Fruit fly (Drosophila melanogaster) whole organism, embryonic: Measurements from ENCODE around the gene Ugt316A1.
A peak's percentile ranks its signal among the peaks of the same experiment; 100 is the strongest.

ENCODE experiments used
- CG10366 ChIP-seq: fragments of 200-800 bp; sonication (Bioruptor generic); IDR thresholded peaks from 2 replicates; pipeline ENCODE4 v1.3.6; 2022; ENCODE audit warnings: missing biosample characterization, missing genetic modification characterization
- CG10543 ChIP-seq: fragments of 200-800 bp; sonication (Bioruptor generic); optimal IDR thresholded peaks from 3 replicates; lab custom pipeline; 2017; ENCODE audit warnings: missing biosample characterization, mild to moderate bottlenecking, missing genetic modification characterization, moderate library complexity
- CG11247 ChIP-seq: fragments of 200-800 bp; sonication (Bioruptor generic); IDR thresholded peaks from 2 replicates; pipeline ENCODE4 v1.3.6; 2022; ENCODE audit warnings: missing biosample characterization, missing genetic modification characterization
- CG11398 ChIP-seq: fragments of 200-800 bp; sonication (Bioruptor generic); optimal IDR thresholded peaks from 2 replicates; lab custom pipeline; 2016; ENCODE audit warnings: missing biosample characterization, missing genetic modification characterization
- CG15601 ChIP-seq: fragments of 200-800 bp; sonication (Bioruptor generic); optimal IDR thresholded peaks from 3 replicates; lab custom pipeline; 2019; ENCODE audit warnings: missing biosample characterization, mild to moderate bottlenecking, missing genetic modification characterization, moderate library complexity
- CG17359 ChIP-seq: fragments of 200-800 bp; sonication (Bioruptor generic); optimal IDR thresholded peaks from 3 replicates; lab custom pipeline; 2018; ENCODE audit warnings: missing biosample characterization, mild to moderate bottlenecking, missing genetic modification characterization, moderate library complexity
- CG18599 ChIP-seq: fragments of 200-800 bp; sonication (Bioruptor generic); optimal IDR thresholded peaks from 3 replicates; lab custom pipeline; 2017; ENCODE audit warnings: missing biosample characterization, missing genetic modification characterization, mild to moderate bottlenecking, moderate library complexity, missing genetic modification reagents
- CG31365 ChIP-seq: fragments of 200-800 bp; sonication (Bioruptor generic); optimal IDR thresholded peaks from 2 replicates; lab custom pipeline; 2018; ENCODE audit warnings: missing biosample characterization, mild to moderate bottlenecking, missing genetic modification characterization
- CG34422 ChIP-seq: fragments of 200-800 bp; sonication (Bioruptor generic); IDR thresholded peaks from 3 replicates; pipeline ENCODE4 v1.3.6; 2022; ENCODE audit warnings: missing biosample characterization, missing genetic modification characterization
- CG4360 ChIP-seq: fragments of 200-800 bp; sonication (Bioruptor generic); IDR thresholded peaks from 2 replicates; pipeline ENCODE4 v1.3.6; 2022; ENCODE audit warnings: missing biosample characterization, missing genetic modification characterization
- CG4424 ChIP-seq: fragments of 200-800 bp; sonication (Bioruptor generic); optimal IDR thresholded peaks from 3 replicates; lab custom pipeline; 2016; ENCODE audit warnings: missing biosample characterization, missing genetic modification characterization
- CG7963 ChIP-seq: fragments of 200-800 bp; sonication (Bioruptor generic); IDR thresholded peaks from 3 replicates; pipeline ENCODE4 v1.3.6; 2022; ENCODE audit warnings: missing biosample characterization, missing genetic modification characterization; ENCODE audit not compliant: partially characterized antibody
- CG8478 ChIP-seq: fragments of >200 bp; optimal IDR thresholded peaks from 2 replicates; lab custom pipeline; 2018
- CG9215 ChIP-seq: fragments of 200-800 bp; sonication (Bioruptor generic); IDR thresholded peaks from 2 replicates; pipeline ENCODE4 v1.3.6; 2022; ENCODE audit warnings: missing biosample characterization, missing genetic modification characterization
- CG9437 ChIP-seq: fragments of 200-800 bp; sonication (Bioruptor generic); optimal IDR thresholded peaks from 2 replicates; lab custom pipeline; 2018; ENCODE audit warnings: missing biosample characterization, mild to moderate bottlenecking, missing genetic modification characterization
- Deaf1 ChIP-seq: fragments of 200-800 bp; optimal IDR thresholded peaks from 3 replicates; lab custom pipeline; 2019; ENCODE audit warnings: missing biosample characterization, mild to moderate bottlenecking, missing genetic modification characterization, moderate library complexity
- Nf-YA ChIP-seq: fragments of 200-800 bp; sonication (Bioruptor generic); IDR thresholded peaks from 2 replicates; pipeline ENCODE4 v1.3.6; 2022; ENCODE audit warnings: missing biosample characterization, missing genetic modification characterization
- Pdp1 ChIP-seq, 2 experiments: fragments of 200-800 bp; sonication (Bioruptor generic); optimal IDR thresholded peaks; 3 replicates each; lab custom pipeline; 2016; ENCODE audit warnings: missing biosample characterization in 2 of 2, missing genetic modification characterization in 2 of 2, mild to moderate bottlenecking in 1 of 2, moderate library complexity in 1 of 2
- Xrp1 ChIP-seq: fragments of 200-800 bp; sonication (Bioruptor generic); IDR thresholded peaks from 2 replicates; pipeline ENCODE4 v1.3.6; 2022; ENCODE audit warnings: missing biosample characterization, missing genetic modification characterization
- caup ChIP-seq: fragments of 200-800 bp; sonication (Bioruptor generic); optimal IDR thresholded peaks from 3 replicates; lab custom pipeline; 2017; ENCODE audit warnings: missing biosample characterization, mild to moderate bottlenecking, missing genetic modification characterization, moderate library complexity; ENCODE audit not compliant: severe bottlenecking
- croc ChIP-seq: fragments of 200-800 bp; sonication (Bioruptor generic); conservative IDR thresholded peaks from 3 replicates; pipeline ENCODE4 v1.3.6; 2022; ENCODE audit warnings: missing biosample characterization, missing genetic modification characterization
- crol ChIP-seq: fragments of 200-800 bp; sonication (Bioruptor generic); IDR thresholded peaks from 2 replicates; pipeline ENCODE4 v1.3.6; 2022; ENCODE audit warnings: missing biosample characterization, missing genetic modification characterization
- cwo ChIP-seq: fragments of 200-800 bp; sonication (Bioruptor generic); optimal IDR thresholded peaks from 3 replicates; lab custom pipeline; 2017; ENCODE audit warnings: missing biosample characterization, missing genetic modification characterization, mild to moderate bottlenecking, moderate library complexity, missing genetic modification reagents
- dimm ChIP-seq: fragments of 200-800 bp; sonication (Bioruptor generic); IDR thresholded peaks from 2 replicates; pipeline ENCODE4 v1.3.6; 2022; ENCODE audit warnings: missing biosample characterization, missing genetic modification characterization
- eve ChIP-seq, 2 experiments: fragments of >200 bp; optimal IDR thresholded peaks; 2 replicates each; lab custom pipeline; 2017; ENCODE audit warnings: missing biosample characterization in 2 of 2, missing genetic modification characterization in 2 of 2
- gsb-n ChIP-seq: fragments of 200-800 bp; sonication (Bioruptor generic); optimal IDR thresholded peaks from 3 replicates; lab custom pipeline; 2018; ENCODE audit warnings: missing biosample characterization, mild to moderate bottlenecking, missing genetic modification characterization
- hb ChIP-seq: fragments of 200-800 bp; sonication (Bioruptor generic); IDR thresholded peaks from 3 replicates; pipeline ENCODE4 v1.3.6; 2022; ENCODE audit warnings: missing biosample characterization, missing genetic modification characterization; ENCODE audit not compliant: partially characterized antibody
- knrl ChIP-seq: fragments of 200-800 bp; sonication (Bioruptor generic); IDR thresholded peaks from 3 replicates; pipeline ENCODE4 v1.3.6; 2022; ENCODE audit warnings: missing biosample characterization, missing genetic modification characterization; ENCODE audit not compliant: partially characterized antibody
- lab ChIP-seq: fragments of 200-800 bp; sonication (Bioruptor generic); optimal IDR thresholded peaks from 3 replicates; lab custom pipeline; 2017; ENCODE audit warnings: missing biosample characterization, missing genetic modification characterization, mild to moderate bottlenecking, moderate library complexity, missing genetic modification reagents
- lola ChIP-seq, 3 experiments: fragments of >200 bp in 2 of 3; fragments of 200-800 bp in 1 of 3; sonication (Bioruptor generic) in 1 of 3; optimal IDR thresholded peaks; 2 replicates each; lab custom pipeline; 2017 to 2019; ENCODE audit warnings: missing biosample characterization in 3 of 3, missing genetic modification characterization in 3 of 3, mild to moderate bottlenecking in 1 of 3, moderate library complexity in 1 of 3
- nom ChIP-seq: fragments of 200-800 bp; sonication (Bioruptor generic); optimal IDR thresholded peaks from 2 replicates; lab custom pipeline; 2017; ENCODE audit warnings: missing biosample characterization, missing genetic modification characterization, mild to moderate bottlenecking, moderate library complexity, missing genetic modification reagents
- pan ChIP-seq, 4 experiments: fragments of >200 bp in 3 of 4; fragments of 200-800 bp in 1 of 4; sonication (Bioruptor generic) in 1 of 4; optimal IDR thresholded peaks in 3 of 4; IDR thresholded peaks in 1 of 4; 2 replicates each; pipeline versions ENCODE4 v1.3.6 to Lab custom; 2017 to 2022; ENCODE audit warnings: missing biosample characterization in 2 of 4, missing genetic modification characterization in 2 of 4, mixed read lengths in 1 of 4
- pb ChIP-seq: fragments of 200-800 bp; sonication (Bioruptor generic); optimal IDR thresholded peaks from 3 replicates; lab custom pipeline; 2016; ENCODE audit warnings: missing biosample characterization, missing genetic modification characterization
- rib ChIP-seq: fragments of 200-800 bp; sonication (Bioruptor generic); IDR thresholded peaks from 2 replicates; pipeline ENCODE4 v1.3.6; 2022; ENCODE audit warnings: missing biosample characterization, missing genetic modification characterization
- sd ChIP-seq: fragments of 200-800 bp; sonication (Bioruptor generic); optimal IDR thresholded peaks from 3 replicates; lab custom pipeline; 2018; ENCODE audit warnings: missing biosample characterization, mild to moderate bottlenecking, missing genetic modification characterization, moderate library complexity
- sens ChIP-seq: fragments of 200-800 bp; sonication (Bioruptor generic); peaks from one replicate; lab custom pipeline; 2016; ENCODE audit warnings: missing biosample characterization, missing genetic modification characterization
- sqz ChIP-seq: fragments of 200-800 bp; sonication (Bioruptor generic); optimal IDR thresholded peaks from 3 replicates; lab custom pipeline; 2018; ENCODE audit warnings: missing biosample characterization, mild to moderate bottlenecking, missing genetic modification characterization
- tap ChIP-seq: fragments of 200-800 bp; optimal IDR thresholded peaks from 3 replicates; lab custom pipeline; 2019; ENCODE audit warnings: missing biosample characterization, mild to moderate bottlenecking, missing genetic modification characterization, moderate library complexity
- twi ChIP-seq: fragments of 200-800 bp; optimal IDR thresholded peaks from 2 replicates; lab custom pipeline; 2019; ENCODE audit warnings: missing biosample characterization, mild to moderate bottlenecking, missing genetic modification characterization, moderate library complexity

Ugt316A1 gene

dm6 chr3L:19085688-19086363, 23.2 kb upstream of the Ugt316A1 start (continued):
- peak; percentile 12 for TF ChIP-seq CG10543 (GFP tag; lab: Kevin White, UChicago)
- no peak for TF ChIP-seq CG10366 (GFP tag; lab: Robert Waterston, UW)
- no peak for TF ChIP-seq pan (optimal IDR thresholded peaks at IDR 0.05; lab: Kevin White, UChicago)
- TF ChIP-seq pan (GFP tag; optimal IDR thresholded peaks at IDR 0.05 in 1 of 2, IDR thresholded peaks at IDR 0.05 in 1 of 2) = peak in 1 of 2 experiments; percentile 4
- 0 out of 3 replicates have a peak, but pooled peaks have one; percentile 52 for TF ChIP-seq hb (GFP tag; lab: Robert Waterston, UW)
- TF ChIP-seq CG9215 (GFP tag; lab: Robert Waterston, UW) = no peak
- TF ChIP-seq CG8478 (lab: Kevin White, UChicago) = peak; percentile 24
- 0 out of 2 replicates have a peak, but pooled peaks have one; percentile 11 for TF ChIP-seq crol (GFP tag; lab: Robert Waterston, UW)
- peak; percentile 79 for TF ChIP-seq CG4360 (GFP tag; lab: Robert Waterston, UW)
- TF ChIP-seq knrl = no peak
- TF ChIP-seq tap = no peak
- TF ChIP-seq cwo (GFP tag; lab: Kevin White, UChicago) = peak; percentile 31
- TF ChIP-seq CG11398 = no peak
- TF ChIP-seq sqz = peak; percentile 82
- TF ChIP-seq sens (GFP tag; lab: Kevin White, UChicago) = peak; percentile 38
- peak; percentile 47 for TF ChIP-seq Deaf1 (tag; lab: Kevin White, UChicago)
- TF ChIP-seq sd (tag; lab: Kevin White, UChicago) = peak; percentile 31
- peak; percentile 55; the same call in 2 of the 3 replicates for TF ChIP-seq CG34422 (GFP tag; lab: Robert Waterston, UW)
- no peak for TF ChIP-seq CG9437 (GFP tag; lab: Kevin White, UChicago)
- TF ChIP-seq CG31365 (tag; lab: Kevin White, UChicago) = no peak
- TF ChIP-seq dimm = no peak
- no peak for TF ChIP-seq pb (GFP tag; lab: Kevin White, UChicago)
- TF ChIP-seq caup (GFP tag; lab: Kevin White, UChicago) = peak; percentile 13
- no peak for TF ChIP-seq CG4424 (GFP tag; lab: Kevin White, UChicago)
- TF ChIP-seq CG17359 = no peak
- no peak for TF ChIP-seq twi (tag; lab: Kevin White, UChicago)
- TF ChIP-seq eve (GFP tag; optimal IDR thresholded peaks at IDR 0.05; lab: Kevin White, UChicago) = peak in 1 of 2 experiments; percentile 89
- TF ChIP-seq lab (GFP tag; lab: Kevin White, UChicago) = no peak
- no peak for TF ChIP-seq CG11247 (GFP tag; lab: Robert Waterston, UW)
- TF ChIP-seq CG15601 (tag; lab: Kevin White, UChicago) = no peak
- TF ChIP-seq Nf-YA (GFP tag; lab: Robert Waterston, UW) = no peak
- no peak for TF ChIP-seq gsb-n
- peak in 1 of 2 experiments; percentile 75 for TF ChIP-seq Pdp1 (GFP tag; optimal IDR thresholded peaks at IDR 0.05; lab: Kevin White, UChicago)
- no peak for TF ChIP-seq croc (GFP tag; lab: Robert Waterston, UW)
- TF ChIP-seq CG18599 = no peak
- peak; percentile 13; the same call in 1 of the 2 replicates for TF ChIP-seq rib (GFP tag; lab: Robert Waterston, UW)
- TF ChIP-seq CG7963 = no peak
- peak in 1 of 3 experiments; percentile 72 for TF ChIP-seq lola (GFP tag; optimal IDR thresholded peaks at IDR 0.05; lab: Kevin White, UChicago)
- TF ChIP-seq Xrp1 = no peak
- TF ChIP-seq nom (GFP tag; lab: Kevin White, UChicago) = peak; percentile 35
- TF ChIP-seq, all 482 proteins: peak for 34
